Worm (Caenorhabditis elegans) whole organism, young adult: Measurements from ENCODE around the gene T13F2.4.

ENCODE experiments used
- ceh-58 ChIP-seq: fragments of 200-800 bp; sonication (Bioruptor generic); IDR thresholded peaks from 2 replicates; pipeline ENCODE4 v1.3.6; 2022; ENCODE audit warnings: missing genetic modification characterization, missing compliant biosample characterization
- snpc-4 ChIP-seq, 5 experiments: fragments of 150-350 bp in 1 of 5; sonication (generic microtip) in 4 of 5; optimal IDR thresholded peaks; 2 replicates each; lab custom pipeline; 2014 to 2018; ENCODE audit warnings: missing genetic modification characterization in 5 of 5, missing biosample characterization in 3 of 5, antibody characterized with exemption in 2 of 5, mild to moderate bottlenecking in 2 of 5, missing compliant biosample characterization in 2 of 5, missing genotype in 2 of 5, moderate library complexity in 2 of 5, missing genetic modification reagents in 1 of 5

- TF ChIP-seq snpc-4 (GFP tag; optimal IDR thresholded peaks at IDR 0.05; lab: Kevin White, UChicago) (no peak), snpc-4 (tag; optimal IDR thresholded peaks at IDR 0.05; lab: Kevin White, UChicago) (peak in 1 of 4 experiments; percentile 26), ceh-58 (GFP tag; lab: Robert Waterston, UW) (no peak)
Measured at ce11 chrIV:9777535-9777934, 12.1 kb upstream of the T13F2.4 start, which contains the start of gene sna-2.
